Fruit fly (Drosophila melanogaster) whole organism, prepupa: ENCODE measurements around the gene CG7453.

Experiments
- CG10631 ChIP-seq: fragments of 200-800 bp; sonication (Bioruptor generic); optimal IDR thresholded peaks from 2 replicates; lab custom pipeline; 2016; ENCODE audit warnings: missing biosample characterization, missing genetic modification characterization
- CG10669 ChIP-seq: fragments of 200-800 bp; sonication (Bioruptor generic); optimal IDR thresholded peaks from 3 replicates; lab custom pipeline; 2018; ENCODE audit warnings: missing biosample characterization, mild to moderate bottlenecking, missing genetic modification characterization, moderate library complexity
- CG11294 ChIP-seq: fragments of 200-800 bp; sonication (Bioruptor generic); IDR thresholded peaks from 2 replicates; pipeline ENCODE4 v1.3.6; 2022; ENCODE audit warnings: missing biosample characterization, missing genetic modification characterization
- CG11762 ChIP-seq: fragments of 200-800 bp; sonication (Bioruptor generic); optimal IDR thresholded peaks from 3 replicates; lab custom pipeline; 2016; ENCODE audit warnings: missing biosample characterization, missing genetic modification characterization; ENCODE audit not compliant: insufficient read depth
- CG11902 ChIP-seq: fragments of 200-800 bp; sonication (Bioruptor generic); optimal IDR thresholded peaks from 3 replicates; lab custom pipeline; 2016; ENCODE audit warnings: missing biosample characterization, missing genetic modification characterization
- CG15336 ChIP-seq: fragments of 200-800 bp; sonication (Bioruptor generic); IDR thresholded peaks from 2 replicates; pipeline ENCODE4 v1.3.6; 2022; ENCODE audit warnings: missing biosample characterization, missing genetic modification characterization
- CG16779 ChIP-seq: fragments of 200-800 bp; sonication (Bioruptor generic); optimal IDR thresholded peaks from 3 replicates; lab custom pipeline; 2017; ENCODE audit warnings: missing biosample characterization, mild to moderate bottlenecking, missing genetic modification characterization
- CG3032 ChIP-seq: fragments of 200-800 bp; optimal IDR thresholded peaks from 2 replicates; lab custom pipeline; 2019; ENCODE audit warnings: missing biosample characterization, mild to moderate bottlenecking, missing genetic modification characterization, moderate library complexity
- CG31627 ChIP-seq: fragments of 200-800 bp; sonication (Bioruptor generic); optimal IDR thresholded peaks from 3 replicates; lab custom pipeline; 2016; ENCODE audit warnings: missing biosample characterization, missing genetic modification characterization
- CG34406 ChIP-seq: fragments of 200-800 bp; sonication (Bioruptor generic); optimal IDR thresholded peaks from 3 replicates; lab custom pipeline; 2016; ENCODE audit warnings: missing biosample characterization, missing genetic modification characterization
- CG6163 ChIP-seq: fragments of 200-800 bp; sonication (Bioruptor generic); IDR thresholded peaks from 3 replicates; pipeline ENCODE4 v1.3.6; 2022; ENCODE audit warnings: missing biosample characterization, missing genetic modification characterization
- CG6276 ChIP-seq: fragments of 200-800 bp; sonication (Bioruptor generic); optimal IDR thresholded peaks from 2 replicates; lab custom pipeline; 2017; ENCODE audit warnings: missing biosample characterization, mild to moderate bottlenecking, missing genetic modification characterization
- CG6808 ChIP-seq: fragments of 200-800 bp; sonication (Bioruptor generic); optimal IDR thresholded peaks from 3 replicates; lab custom pipeline; 2017; ENCODE audit warnings: missing biosample characterization, missing genetic modification characterization, mild to moderate bottlenecking, moderate library complexity, missing genetic modification reagents
- CG6854 ChIP-seq: fragments of 200-800 bp; sonication (Bioruptor generic); optimal IDR thresholded peaks from 2 replicates; lab custom pipeline; 2017; ENCODE audit warnings: missing biosample characterization, mild to moderate bottlenecking, missing genetic modification characterization
- CG7368 ChIP-seq: fragments of 200-800 bp; sonication (Bioruptor generic); optimal IDR thresholded peaks from 3 replicates; lab custom pipeline; 2016; ENCODE audit warnings: missing biosample characterization, missing genetic modification characterization
- CG8119 ChIP-seq: fragments of 200-800 bp; sonication (Bioruptor generic); IDR thresholded peaks from 3 replicates; pipeline ENCODE4 v1.3.6; 2022; ENCODE audit warnings: missing biosample characterization, missing genetic modification characterization
- CG8632 ChIP-seq: fragments of 200-800 bp; sonication (Bioruptor generic); optimal IDR thresholded peaks from 3 replicates; lab custom pipeline; 2016; ENCODE audit warnings: missing biosample characterization, missing genetic modification characterization
- CG9139 ChIP-seq: fragments of 200-800 bp; sonication (Bioruptor generic); optimal IDR thresholded peaks from 3 replicates; lab custom pipeline; 2017; ENCODE audit warnings: missing biosample characterization, mild to moderate bottlenecking, missing genetic modification characterization
- Eip78C ChIP-seq: fragments of 200-800 bp; sonication (Bioruptor generic); peaks from one replicate; lab custom pipeline; 2016; ENCODE audit warnings: missing biosample characterization, missing genetic modification characterization
- Eip93F ChIP-seq: fragments of 200-800 bp; sonication (Bioruptor generic); optimal IDR thresholded peaks from 2 replicates; lab custom pipeline; 2016; ENCODE audit warnings: missing biosample characterization, mild to moderate bottlenecking, missing genetic modification characterization
- Ets21C ChIP-seq: fragments of 200-800 bp; sonication (Bioruptor generic); optimal IDR thresholded peaks from 3 replicates; lab custom pipeline; 2016; ENCODE audit warnings: missing biosample characterization, missing genetic modification characterization
- Ets96B ChIP-seq: fragments of 200-800 bp; optimal IDR thresholded peaks from 2 replicates; lab custom pipeline; 2019; ENCODE audit warnings: missing biosample characterization, mild to moderate bottlenecking, missing genetic modification characterization, moderate library complexity
- Gug ChIP-seq: fragments of 200-800 bp; sonication (Bioruptor generic); IDR thresholded peaks from 2 replicates; pipeline ENCODE4 v1.3.6; 2022; ENCODE audit warnings: missing biosample characterization, missing genetic modification characterization
- Hr38 ChIP-seq: sonication (Bioruptor generic); optimal IDR thresholded peaks from 2 replicates; lab custom pipeline; 2016; ENCODE audit warnings: missing biosample characterization, missing genetic modification characterization
- Hr39 ChIP-seq: fragments of 200-800 bp; sonication (Bioruptor generic); optimal IDR thresholded peaks from 2 replicates; lab custom pipeline; 2016; ENCODE audit warnings: missing biosample characterization, missing genetic modification characterization
- Hr4 ChIP-seq: fragments of 200-800 bp; sonication (Bioruptor generic); optimal IDR thresholded peaks from 3 replicates; lab custom pipeline; 2016; ENCODE audit warnings: missing biosample characterization, missing genetic modification characterization
- Met ChIP-seq: fragments of 200-800 bp; sonication (Bioruptor generic); optimal IDR thresholded peaks from 3 replicates; lab custom pipeline; 2016; ENCODE audit warnings: missing biosample characterization, missing genetic modification characterization
- OdsH ChIP-seq: fragments of 200-800 bp; sonication (Bioruptor generic); optimal IDR thresholded peaks from 3 replicates; lab custom pipeline; 2016; ENCODE audit warnings: missing biosample characterization, missing genetic modification characterization
- Smox ChIP-seq: fragments of 200-800 bp; sonication (Bioruptor generic); optimal IDR thresholded peaks from 3 replicates; lab custom pipeline; 2016; ENCODE audit warnings: missing biosample characterization, missing genetic modification characterization
- Sox102F ChIP-seq: fragments of 200-800 bp; sonication (Bioruptor generic); optimal IDR thresholded peaks from 2 replicates; lab custom pipeline; 2016; ENCODE audit warnings: missing biosample characterization, mild to moderate bottlenecking, missing genetic modification characterization
- Sox14 ChIP-seq: fragments of 200-800 bp; sonication (Bioruptor generic); optimal IDR thresholded peaks from 3 replicates; lab custom pipeline; 2016; ENCODE audit warnings: missing biosample characterization, missing genetic modification characterization
- Sox15 ChIP-seq: fragments of 200-800 bp; sonication (Bioruptor generic); optimal IDR thresholded peaks from 3 replicates; lab custom pipeline; 2016; ENCODE audit warnings: missing biosample characterization, missing genetic modification characterization
- cyc ChIP-seq: fragments of 200-800 bp; sonication (Bioruptor generic); optimal IDR thresholded peaks from 3 replicates; lab custom pipeline; 2016; ENCODE audit warnings: missing biosample characterization, missing genetic modification characterization
- dsx ChIP-seq: fragments of 200-800 bp; optimal IDR thresholded peaks from 3 replicates; lab custom pipeline; 2019; ENCODE audit warnings: missing biosample characterization, mild to moderate bottlenecking, missing genetic modification characterization, moderate library complexity; ENCODE audit not compliant: poor library complexity, severe bottlenecking
- eg ChIP-seq: fragments of 200-800 bp; sonication (Bioruptor generic); IDR thresholded peaks from 3 replicates; pipeline ENCODE4 v1.3.6; 2022; ENCODE audit warnings: missing biosample characterization, missing genetic modification characterization
- esn ChIP-seq: fragments of 200-800 bp; sonication (Bioruptor generic); optimal IDR thresholded peaks from 2 replicates; lab custom pipeline; 2016; ENCODE audit warnings: missing biosample characterization, mild to moderate bottlenecking, missing genetic modification characterization, moderate library complexity
- fd59A ChIP-seq: fragments of 200-800 bp; sonication (Bioruptor generic); optimal IDR thresholded peaks from 2 replicates; lab custom pipeline; 2017; ENCODE audit warnings: missing biosample characterization, mild to moderate bottlenecking, missing genetic modification characterization, missing genetic modification reagents
- fkh ChIP-seq: fragments of 200-800 bp; sonication (Bioruptor generic); optimal IDR thresholded peaks from 3 replicates; lab custom pipeline; 2017; ENCODE audit warnings: missing biosample characterization, mild to moderate bottlenecking, missing genetic modification characterization, moderate library complexity
- lz ChIP-seq: fragments of 200-800 bp; sonication (Bioruptor generic); optimal IDR thresholded peaks from 3 replicates; lab custom pipeline; 2016; ENCODE audit warnings: missing biosample characterization, missing genetic modification characterization
- net ChIP-seq: fragments of 200-800 bp; sonication (Bioruptor generic); optimal IDR thresholded peaks from 3 replicates; lab custom pipeline; 2016; ENCODE audit warnings: missing biosample characterization, missing genetic modification characterization
- pdm3 ChIP-seq: fragments of 200-800 bp; sonication (Bioruptor generic); optimal IDR thresholded peaks from 3 replicates; lab custom pipeline; 2016; ENCODE audit warnings: missing biosample characterization, missing genetic modification characterization
- salr ChIP-seq, 2 experiments: fragments of 200-800 bp; sonication (Bioruptor generic); optimal IDR thresholded peaks; 3 replicates each; lab custom pipeline; 2016 to 2018; ENCODE audit warnings: missing biosample characterization in 2 of 2, missing genetic modification characterization in 2 of 2, mild to moderate bottlenecking in 1 of 2
- spab ChIP-seq: fragments of 200-800 bp; sonication (Bioruptor generic); optimal IDR thresholded peaks from 2 replicates; lab custom pipeline; 2017; ENCODE audit warnings: missing biosample characterization, mild to moderate bottlenecking, missing genetic modification characterization, missing genetic modification reagents
- svp ChIP-seq: fragments of 200-800 bp; sonication (Bioruptor generic); peaks from one replicate; lab custom pipeline; 2016; ENCODE audit warnings: missing biosample characterization, missing genetic modification characterization
- topi ChIP-seq: fragments of 200-800 bp; sonication (Bioruptor generic); optimal IDR thresholded peaks from 3 replicates; lab custom pipeline; 2016; ENCODE audit warnings: missing biosample characterization, missing genetic modification characterization
- vri ChIP-seq: fragments of 200-800 bp; sonication (Bioruptor generic); optimal IDR thresholded peaks from 3 replicates; lab custom pipeline; 2016; ENCODE audit warnings: missing biosample characterization, mild to moderate bottlenecking, missing genetic modification characterization

Gene CG7453

DNA sequence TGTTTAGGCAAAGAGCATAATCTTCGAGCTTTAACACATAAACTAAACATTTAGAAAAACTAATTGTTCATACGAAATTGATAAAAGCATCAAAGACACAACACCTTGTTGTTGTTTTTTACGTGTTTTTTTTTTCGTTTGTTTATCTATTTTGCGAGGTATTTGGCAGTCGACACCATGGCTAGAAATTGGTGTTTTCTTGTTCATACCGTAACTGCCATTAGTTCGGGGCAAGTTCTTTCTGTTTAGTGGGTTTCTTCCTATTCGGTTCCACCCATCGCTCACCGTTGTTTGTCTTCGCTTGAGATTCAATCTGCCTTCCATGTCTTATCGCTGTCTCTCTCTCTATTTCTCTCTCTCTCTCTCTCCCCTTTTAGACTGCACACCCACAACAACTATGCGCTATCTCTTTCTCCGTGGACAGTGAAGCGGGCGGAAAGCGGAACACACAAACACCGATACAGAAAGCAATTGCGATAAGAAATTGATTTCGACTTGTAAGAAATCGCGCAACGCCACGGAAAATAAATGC is 33.5 kb upstream of the CG7453 start (continued):
- peak; percentile 30 for TF ChIP-seq topi
- TF ChIP-seq CG8632 (GFP tag; lab: Kevin White, UChicago) = peak; percentile 18
- no peak for TF ChIP-seq CG3032 (tag; lab: Kevin White, UChicago)
- TF ChIP-seq Sox15 (GFP tag; lab: Kevin White, UChicago) = no peak
- TF ChIP-seq dsx (GFP tag; lab: Kevin White, UChicago) = peak; percentile 29
- TF ChIP-seq CG11294 (GFP tag; lab: Robert Waterston, UW) = no peak
- TF ChIP-seq Eip78C (GFP tag; lab: Kevin White, UChicago) = peak; percentile 91
- no peak for TF ChIP-seq vri (GFP tag; lab: Kevin White, UChicago)
- TF ChIP-seq pdm3 (GFP tag; lab: Kevin White, UChicago) = peak; percentile 30
- no peak for TF ChIP-seq CG6808
- TF ChIP-seq Eip93F (GFP tag; lab: Kevin White, UChicago) = no peak
- TF ChIP-seq eg = peak; percentile 52; the same call in 2 of the 3 replicates
- peak; percentile 8 for TF ChIP-seq lz (GFP tag; lab: Kevin White, UChicago)
- peak; percentile 58 for TF ChIP-seq Hr4 (GFP tag; lab: Kevin White, UChicago)
- TF ChIP-seq spab = no peak
- TF ChIP-seq Hr39 (GFP tag; lab: Kevin White, UChicago) = peak; percentile 15
- peak; percentile 9 for TF ChIP-seq Smox (GFP tag; lab: Kevin White, UChicago)
- TF ChIP-seq, all 60 proteins: peak for 34

DNA sequence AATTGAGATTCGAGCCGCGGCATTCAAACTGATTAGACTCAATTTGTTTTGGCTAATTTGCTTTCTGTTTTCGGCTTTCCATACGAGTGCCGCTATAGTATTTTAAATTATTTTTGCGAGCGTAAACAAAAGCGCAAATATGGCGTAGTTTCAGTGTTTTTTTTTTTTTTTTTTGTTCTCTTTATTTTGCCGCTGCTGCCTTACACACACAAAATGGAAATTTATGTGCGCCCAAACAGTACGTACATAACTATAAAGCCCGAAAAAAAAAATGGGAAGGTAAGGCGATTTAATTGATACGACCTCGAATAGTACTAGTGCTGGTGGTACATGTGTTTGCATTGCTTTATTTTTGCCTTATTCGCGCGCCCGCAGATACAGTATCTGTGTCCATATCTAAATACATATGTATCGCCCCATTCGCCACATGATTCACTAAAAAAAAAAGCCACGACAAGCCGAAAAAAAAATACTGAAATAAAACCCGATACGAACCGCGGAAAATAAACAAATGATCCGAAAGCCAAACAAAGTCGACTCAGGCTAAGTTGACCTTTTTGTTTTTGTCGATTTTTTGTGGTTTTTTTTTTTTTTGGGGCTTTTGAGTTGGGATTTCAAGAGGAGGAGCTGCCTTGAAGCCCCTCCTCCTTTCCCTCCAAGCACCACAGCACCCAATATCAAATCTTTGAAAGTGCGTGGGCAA is 31.9 kb upstream of the CG7453 start:
- TF ChIP-seq CG31627 (GFP tag; lab: Kevin White, UChicago) (no peak), CG6276 (GFP tag; lab: Kevin White, UChicago) (no peak), topi (no peak), CG10669 (GFP tag; lab: Kevin White, UChicago) (no peak), CG6163 (GFP tag; lab: Robert Waterston, UW) (peak; percentile 65; the same call in 2 of the 3 replicates), CG7368 (no peak), CG34406 (peak; percentile 30), CG15336 (GFP tag; lab: Robert Waterston, UW) (0 out of 2 replicates have a peak, but pooled peaks have one; percentile 8), Hr4 (GFP tag; lab: Kevin White, UChicago) (no peak), lz (GFP tag; lab: Kevin White, UChicago) (no peak), Eip93F (GFP tag; lab: Kevin White, UChicago) (peak; percentile 4), net (GFP tag; lab: Kevin White, UChicago) (no peak), CG9139 (GFP tag; lab: Kevin White, UChicago) (no peak), CG11902 (no peak), CG10631 (GFP tag; lab: Kevin White, UChicago) (no peak), vri (GFP tag; lab: Kevin White, UChicago) (peak; percentile 14), CG11762 (no peak), Ets96B (no peak), CG16779 (tag; lab: Kevin White, UChicago) (no peak), spab (no peak), salr (GFP tag; optimal IDR thresholded peaks at IDR 0.05; lab: Kevin White, UChicago) (no peak), CG8119 (0 out of 3 replicates have a peak, but pooled peaks have one; percentile 27), Sox15 (GFP tag; lab: Kevin White, UChicago) (no peak), Met (no peak), OdsH (GFP tag; lab: Kevin White, UChicago) (no peak), svp (GFP tag; lab: Kevin White, UChicago) (peak; percentile 16), fkh (GFP tag; lab: Kevin White, UChicago) (peak; percentile 24), Hr39 (GFP tag; lab: Kevin White, UChicago) (no peak), Hr38 (GFP tag; lab: Kevin White, UChicago) (no peak), CG8632 (GFP tag; lab: Kevin White, UChicago) (peak; percentile 38), CG6854 (GFP tag; lab: Kevin White, UChicago) (no peak), Eip78C (GFP tag; lab: Kevin White, UChicago) (peak; percentile 42), cyc (GFP tag; lab: Kevin White, UChicago) (no peak), dsx (GFP tag; lab: Kevin White, UChicago) (no peak), fd59A (GFP tag; lab: Kevin White, UChicago) (no peak), Sox14 (GFP tag; lab: Kevin White, UChicago) (no peak), CG6808 (peak; percentile 4), Gug (GFP tag; lab: Robert Waterston, UW) (no peak), Ets21C (GFP tag; lab: Kevin White, UChicago) (no peak), Sox102F (GFP tag; lab: Kevin White, UChicago) (no peak), esn (no peak)
